Fruit fly (Drosophila melanogaster) S2 (cell line): ENCODE measurements around the gene CRMP.
A peak's percentile ranks its signal among the peaks of the same experiment; 100 is the strongest.

ENCODE experiments used
- CG8478 ChIP-seq: fragments of >200 bp; optimal IDR thresholded peaks from 2 replicates; lab custom pipeline; 2018
- CTCF ChIP-seq, 2 experiments: fragments of >200 bp; optimal IDR thresholded peaks; 2 replicates each; lab custom pipeline; 2018

The CRMP gene

DNA sequence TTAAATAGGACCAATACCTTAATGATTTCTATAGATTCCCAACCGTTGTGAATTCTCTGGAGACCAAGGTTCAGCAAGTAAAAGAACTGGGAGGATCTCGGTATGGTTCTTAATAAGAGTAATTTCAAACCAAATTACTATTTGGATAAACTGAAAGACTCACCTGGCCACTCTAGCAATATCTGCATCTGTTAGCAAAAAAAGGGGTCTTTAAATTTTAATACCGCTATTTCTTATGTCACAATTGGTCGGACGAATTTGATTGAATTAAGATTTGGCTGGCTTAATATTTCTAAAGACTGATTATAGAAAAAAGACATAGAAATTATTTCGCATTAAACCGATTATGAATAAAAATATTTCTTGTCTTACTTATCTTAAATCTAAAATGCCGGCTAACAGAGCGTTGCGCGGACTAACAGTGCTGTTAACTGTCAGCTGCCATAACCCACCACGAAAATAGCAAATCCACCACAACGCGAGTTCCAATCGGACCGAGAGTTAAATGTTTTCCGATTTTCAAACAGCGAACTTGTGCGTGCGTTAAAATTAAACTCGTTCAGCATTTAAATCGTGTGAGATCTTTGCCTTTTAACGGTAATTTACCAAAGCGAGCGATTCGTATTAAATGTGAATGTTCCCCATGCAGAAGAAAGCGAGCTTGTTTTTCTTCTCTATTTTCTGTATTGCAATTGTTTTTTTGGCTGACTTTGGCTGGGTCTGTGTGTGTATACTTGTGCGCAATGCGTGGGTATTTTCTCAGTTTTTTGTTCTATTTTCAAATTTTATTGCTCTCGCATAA lies at the start of gene CRMP:
TSS of gene CRMP (plus strand) at position 474 of the 802 bp plus-strand sequence.
- TF ChIP-seq CG8478 (lab: Kevin White, UChicago) (no peak), CTCF (optimal IDR thresholded peaks at IDR 0.05; lab: Kevin White, UChicago) (no peak)

DNA sequence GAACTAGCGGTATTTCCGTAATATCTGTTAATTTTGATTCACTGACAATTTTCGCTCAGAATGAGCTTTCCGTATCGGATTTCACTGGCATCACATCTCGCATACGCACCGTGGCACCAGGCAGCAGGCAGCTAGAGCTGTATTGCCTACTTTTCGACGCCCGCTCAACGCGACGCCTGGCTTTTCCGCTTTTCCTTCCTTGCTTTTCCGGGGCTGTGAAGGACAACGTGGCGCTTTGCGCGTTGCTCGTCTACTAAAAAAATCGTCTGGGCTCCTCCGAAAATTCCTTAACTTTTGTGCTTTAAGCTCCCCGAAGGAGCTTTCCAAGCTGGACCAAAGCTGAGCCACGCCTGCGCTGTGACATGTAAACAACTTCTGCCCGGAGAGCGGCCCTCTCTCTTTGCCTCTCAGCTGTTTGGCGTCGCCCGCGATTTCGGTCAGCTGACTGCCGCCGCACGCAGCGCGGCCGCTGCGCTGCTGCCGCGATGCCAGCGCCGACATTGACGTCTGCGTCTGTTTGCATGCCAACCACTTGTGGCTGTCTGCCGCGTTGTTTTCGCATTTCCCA lies 47.8 kb upstream of the CRMP start, which contains the start of the genes CG43845 and Nmdar1:
TSS of gene CG43845 (minus strand) at position 51 of the 568 bp plus-strand sequence.
TSS of gene Nmdar1 (minus strand) at position 259 of the 568 bp plus-strand sequence.
- TF ChIP-seq CG8478 (lab: Kevin White, UChicago) (no peak), CTCF (optimal IDR thresholded peaks at IDR 0.05; lab: Kevin White, UChicago) (no peak)

DNA sequence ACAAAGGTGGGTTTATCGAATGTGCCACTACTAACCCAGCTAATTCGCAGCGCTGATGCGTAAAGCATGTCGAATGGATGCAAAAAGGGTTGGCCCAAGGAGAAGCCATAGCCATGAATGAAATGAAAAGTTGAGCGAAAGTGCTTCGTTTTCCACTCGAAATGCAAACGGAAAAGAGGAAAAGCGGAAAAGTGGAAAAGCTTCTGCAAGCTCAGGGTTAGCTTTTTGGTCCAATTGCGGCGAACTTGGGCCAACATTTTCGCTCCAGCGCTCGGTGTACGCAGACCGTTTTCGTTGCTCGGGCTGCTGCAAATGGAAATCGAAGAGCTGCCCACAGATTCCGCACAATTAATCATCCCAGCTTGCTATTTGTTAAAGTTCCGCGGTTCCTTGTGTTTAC lies 46.1 kb upstream of the CRMP start:
- TF ChIP-seq CG8478 (lab: Kevin White, UChicago) (no peak), CTCF (optimal IDR thresholded peaks at IDR 0.05; lab: Kevin White, UChicago) (no peak)

DNA sequence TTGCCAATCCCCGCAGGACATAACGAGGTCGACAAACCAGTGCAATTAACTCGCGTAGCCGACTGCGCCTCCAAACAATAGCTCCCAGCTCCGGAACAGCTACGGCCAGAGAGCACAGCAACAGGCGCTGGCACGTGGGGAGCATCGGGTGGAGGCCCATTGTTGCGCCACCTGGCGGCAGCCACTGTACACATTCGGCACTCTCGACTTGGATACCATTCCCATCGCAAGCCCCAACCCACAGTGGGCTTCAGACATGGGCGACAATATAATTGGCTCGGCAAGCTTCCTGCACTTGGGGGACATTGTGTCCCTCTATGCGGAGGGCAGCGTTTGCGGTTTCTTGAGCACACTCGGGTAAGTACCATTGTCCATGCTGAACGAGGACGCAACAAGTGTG lies 43.3 kb upstream of the CRMP start:
- TF ChIP-seq CTCF (optimal IDR thresholded peaks at IDR 0.05; lab: Kevin White, UChicago) (peak; percentile 53 to 68), CG8478 (lab: Kevin White, UChicago) (no peak)

DNA sequence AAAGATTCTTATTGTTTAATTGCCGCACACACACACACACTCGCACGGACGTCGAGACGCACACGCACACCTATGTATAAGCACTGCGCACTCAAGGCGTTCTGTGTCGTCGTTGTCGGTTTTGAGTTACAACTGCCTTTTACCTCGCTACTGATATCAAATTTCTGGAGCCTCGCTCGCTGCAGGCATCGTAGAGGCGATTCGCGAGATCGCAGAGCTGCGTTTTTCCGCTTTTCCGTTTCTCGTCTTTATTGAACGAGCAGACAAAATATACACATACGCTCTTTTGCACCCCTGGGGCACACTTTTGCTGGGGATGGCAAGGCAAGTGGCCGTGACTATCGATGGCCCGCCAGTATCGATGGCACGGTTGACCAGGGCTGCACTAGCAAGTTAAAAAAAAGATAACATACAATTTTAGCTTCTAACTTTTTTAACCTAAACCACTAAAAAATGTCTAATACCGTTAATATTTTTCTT lies 23.4 kb upstream of the CRMP start, which contains the start of gene CG2519:
TSS of gene CG2519 (minus strand) at position 312 of the 480 bp plus-strand sequence.
- TF ChIP-seq CTCF (optimal IDR thresholded peaks at IDR 0.05; lab: Kevin White, UChicago) (peak; percentile 30 to 44), CG8478 (lab: Kevin White, UChicago) (no peak)

DNA sequence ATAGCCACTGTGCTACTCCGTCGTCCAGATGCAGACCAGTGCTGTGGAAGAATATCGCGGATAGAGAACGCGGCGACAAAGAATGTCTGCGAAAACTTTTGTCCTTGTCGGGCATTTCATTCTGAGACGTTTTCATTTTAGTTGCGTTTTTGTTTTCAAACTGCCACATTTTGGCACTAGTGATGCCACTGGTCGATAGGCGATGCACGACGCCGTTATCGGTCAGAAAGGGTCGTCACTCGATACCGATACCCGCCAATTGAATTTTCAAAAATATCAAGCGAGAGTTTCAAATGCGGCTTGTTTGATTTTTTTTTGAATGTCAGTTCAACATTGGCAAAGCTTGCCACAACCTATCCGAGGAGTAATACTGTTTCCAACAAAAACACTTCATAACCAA lies 20.5 kb upstream of the CRMP start:
- TF ChIP-seq CTCF (optimal IDR thresholded peaks at IDR 0.05; lab: Kevin White, UChicago) = peak; percentile 2 to 4
- no peak for TF ChIP-seq CG8478 (lab: Kevin White, UChicago)

DNA sequence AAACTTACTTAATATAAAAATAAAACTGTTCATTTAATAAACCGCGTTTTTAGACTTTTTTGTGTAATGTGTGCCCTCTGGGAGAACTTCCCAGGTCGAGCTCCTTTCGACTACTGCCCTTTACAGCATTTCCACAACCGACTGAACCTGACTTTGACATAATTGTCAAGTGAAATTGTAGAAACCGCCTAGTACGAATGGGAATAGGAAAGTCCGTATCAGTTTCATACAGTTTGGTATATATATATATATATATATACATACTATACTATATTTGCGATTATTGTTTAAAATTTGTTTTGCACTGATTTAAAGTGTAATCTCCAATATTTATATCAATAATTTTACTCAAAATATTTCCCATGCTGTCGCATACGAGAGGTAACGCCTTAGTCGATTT lies 19.8 kb upstream of the CRMP start, which contains the start of gene mia:
TSS of gene mia (minus strand) at position 101 of the 400 bp plus-strand sequence.
- TF ChIP-seq CTCF (optimal IDR thresholded peaks at IDR 0.05; lab: Kevin White, UChicago) (no peak), CG8478 (lab: Kevin White, UChicago) (no peak)

DNA sequence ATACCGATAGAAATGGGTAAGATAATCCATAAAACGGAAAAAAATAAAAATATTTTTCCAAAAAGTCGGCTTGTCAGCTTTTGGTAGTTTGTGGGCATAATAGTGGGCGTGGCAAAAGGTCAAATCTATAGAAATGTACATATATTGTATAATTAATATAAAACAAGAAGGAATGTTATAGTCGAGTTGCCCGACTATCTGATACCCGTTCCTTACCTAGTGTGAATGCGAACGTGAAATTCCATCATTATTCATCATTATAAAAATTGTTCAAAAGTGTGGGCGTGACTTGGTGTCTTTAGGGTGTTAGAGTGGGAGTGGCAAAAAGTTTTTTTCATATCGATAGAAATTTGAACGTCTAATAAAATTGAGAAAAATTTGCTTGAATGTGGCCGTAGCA lies 19.3 kb upstream of the CRMP start:
- TF ChIP-seq CTCF (optimal IDR thresholded peaks at IDR 0.05; lab: Kevin White, UChicago) = no peak
- no peak for TF ChIP-seq CG8478 (lab: Kevin White, UChicago)

DNA sequence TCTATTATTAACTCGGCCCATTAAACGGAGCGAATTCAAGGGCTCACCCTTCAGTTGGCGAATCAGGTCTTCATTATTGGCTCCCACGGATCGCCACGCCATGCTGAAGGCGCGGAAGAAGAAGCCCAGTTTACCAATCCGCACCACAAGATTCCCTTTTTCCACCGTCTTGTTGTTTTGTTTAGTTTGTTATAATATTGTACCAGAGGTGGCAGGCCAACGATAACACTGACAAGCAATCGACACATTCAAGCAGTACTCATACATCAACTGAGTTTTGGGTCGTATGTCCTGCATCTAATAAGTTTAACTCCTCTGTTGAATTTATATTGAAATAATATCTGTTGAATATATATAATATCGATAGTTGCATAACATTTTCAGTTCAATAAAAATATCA lies 16.8 kb upstream of the CRMP start, which contains the start of gene Pcmt:
TSS of gene Pcmt (minus strand) at position 235 of the 400 bp plus-strand sequence.
- TF ChIP-seq CG8478 (lab: Kevin White, UChicago) (no peak), CTCF (optimal IDR thresholded peaks at IDR 0.05; lab: Kevin White, UChicago) (no peak)

DNA sequence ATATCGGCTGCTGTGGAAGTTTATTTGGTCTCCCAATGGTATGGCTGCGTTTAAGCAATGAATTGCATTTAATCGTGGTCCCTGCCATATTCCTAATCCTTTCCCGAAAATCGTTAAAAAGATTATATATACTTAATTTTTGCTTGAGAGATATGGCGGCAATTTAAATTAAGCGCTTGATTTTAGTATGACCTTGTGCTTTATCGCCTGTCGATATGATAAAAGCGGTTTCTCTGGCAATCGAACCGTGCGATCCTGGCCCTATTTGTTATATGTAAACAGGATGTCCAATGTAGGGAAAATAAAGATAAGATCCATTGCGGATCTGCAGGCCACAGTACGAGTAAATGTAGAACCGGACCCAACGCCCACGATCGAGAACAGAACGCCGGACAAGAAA lies 16.1 kb upstream of the CRMP start, which contains the start of gene Snm1:
TSS of gene Snm1 (plus strand) at position 233 of the 400 bp plus-strand sequence.
- TF ChIP-seq CG8478 (lab: Kevin White, UChicago) (no peak), CTCF (optimal IDR thresholded peaks at IDR 0.05; lab: Kevin White, UChicago) (no peak)

DNA sequence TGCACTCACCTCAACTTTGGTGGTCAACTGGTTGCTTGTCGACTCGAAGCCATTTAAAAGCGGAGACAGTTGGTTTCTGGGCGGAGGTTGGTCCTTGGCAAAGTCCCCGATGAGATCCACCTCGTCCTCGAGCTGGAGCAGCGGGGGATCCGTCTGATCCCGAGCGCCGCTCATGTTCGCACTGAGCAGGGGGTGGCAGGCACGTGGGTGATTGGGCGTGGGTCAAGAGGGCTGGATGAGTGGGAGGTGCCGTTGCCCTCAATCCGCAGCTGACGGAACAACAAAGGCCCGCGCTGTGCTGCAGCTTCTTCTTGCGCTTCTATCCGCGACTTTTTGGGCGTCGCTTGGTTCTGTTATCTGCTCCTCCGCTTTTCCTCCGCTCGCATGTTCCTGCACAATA lies 8.0 kb upstream of the CRMP start:
- TF ChIP-seq CG8478 (lab: Kevin White, UChicago) (no peak), CTCF (optimal IDR thresholded peaks at IDR 0.05; lab: Kevin White, UChicago) (no peak)

DNA sequence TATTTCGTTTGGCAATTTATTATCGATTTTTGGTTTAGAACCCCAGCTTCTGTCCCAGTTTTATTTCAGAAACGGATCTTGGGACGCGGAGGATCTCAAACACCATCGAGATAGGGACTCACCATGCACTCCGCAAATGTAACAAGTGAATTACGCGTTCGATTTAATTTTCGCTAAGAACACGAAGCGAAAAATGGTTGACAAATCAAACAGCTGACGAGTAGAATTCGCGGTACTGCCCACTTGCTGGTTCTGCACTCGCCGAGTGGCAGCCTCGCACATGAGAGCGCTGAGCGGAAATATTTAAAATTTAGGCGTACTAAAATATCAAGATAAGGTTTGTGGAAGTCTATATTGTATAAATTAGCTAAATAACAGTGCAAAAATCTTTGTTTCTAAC lies 7.5 kb upstream of the CRMP start, which contains the start of gene Pi4KIIalpha:
TSS of gene Pi4KIIalpha (minus strand) at position 233 of the 400 bp plus-strand sequence.
- no peak for TF ChIP-seq CG8478 (lab: Kevin White, UChicago)
- TF ChIP-seq CTCF (optimal IDR thresholded peaks at IDR 0.05; lab: Kevin White, UChicago) = peak in 1 of 2 experiments; percentile 9

DNA sequence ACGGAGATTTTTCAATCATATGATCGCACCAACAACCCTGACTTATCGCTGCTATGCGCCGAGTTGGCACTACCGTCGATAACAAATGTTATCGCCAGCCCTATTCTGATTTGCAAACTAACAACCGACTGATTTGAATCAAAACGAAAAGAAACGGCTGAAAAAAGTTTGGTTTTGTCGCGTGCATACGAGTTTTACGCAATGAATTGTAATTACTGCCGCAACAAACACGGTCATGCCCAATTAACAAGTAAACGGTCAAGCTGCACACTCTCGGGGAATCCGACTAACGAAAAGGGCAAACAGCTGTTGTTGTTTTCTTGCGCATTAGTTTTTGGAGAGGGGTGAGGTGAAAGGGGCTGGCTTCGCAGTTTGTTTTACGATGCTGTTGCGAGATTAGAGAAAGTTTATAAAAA lies 6.1 kb upstream of the CRMP start, which contains the start of the genes CG14671 and CG12746:
TSS of gene CG14671 (minus strand) at position 41 of the 416 bp plus-strand sequence.
TSS of gene CG12746 (plus strand) at position 91 of the 416 bp plus-strand sequence.
- TF ChIP-seq CTCF (optimal IDR thresholded peaks at IDR 0.05; lab: Kevin White, UChicago) (peak in 1 of 2 experiments; percentile 9), CG8478 (lab: Kevin White, UChicago) (no peak)

DNA sequence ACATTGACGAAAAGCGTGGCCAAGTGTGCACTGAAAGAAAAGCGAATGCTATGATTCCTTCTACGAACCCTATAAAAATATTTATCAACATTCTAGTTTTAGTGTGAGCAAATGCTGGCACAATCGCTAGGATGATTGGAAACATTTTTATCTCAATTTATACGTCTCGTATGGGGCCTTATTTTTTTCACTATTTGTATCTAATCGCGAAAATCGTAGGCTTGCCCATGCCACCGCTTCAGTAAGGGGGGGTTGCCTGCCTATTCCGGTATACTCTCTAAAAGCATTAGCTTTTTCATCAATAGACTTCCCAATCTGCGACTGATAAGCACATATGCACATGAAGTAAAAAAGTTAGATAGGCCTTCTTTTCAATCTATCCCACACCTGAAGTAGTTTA lies 5.3 kb upstream of the CRMP start:
- TF ChIP-seq CG8478 (lab: Kevin White, UChicago) (no peak), CTCF (optimal IDR thresholded peaks at IDR 0.05; lab: Kevin White, UChicago) (no peak)
